Worm (Caenorhabditis elegans) whole organism, L4 larva: ENCODE results near the gene srsx-14.

ENCODE experiments used
- ZK546.5 ChIP-seq, 2 experiments: sonication (generic microtip); optimal IDR thresholded peaks; 2 replicates each; lab custom pipeline; 2017; ENCODE audit warnings: missing biosample characterization in 2 of 2, missing genetic modification characterization in 2 of 2
- snpc-4 ChIP-seq: fragments of 150-350 bp; optimal IDR thresholded peaks from 2 replicates; lab custom pipeline; 2014; ENCODE audit warnings: missing biosample characterization, missing genetic modification characterization

DNA sequence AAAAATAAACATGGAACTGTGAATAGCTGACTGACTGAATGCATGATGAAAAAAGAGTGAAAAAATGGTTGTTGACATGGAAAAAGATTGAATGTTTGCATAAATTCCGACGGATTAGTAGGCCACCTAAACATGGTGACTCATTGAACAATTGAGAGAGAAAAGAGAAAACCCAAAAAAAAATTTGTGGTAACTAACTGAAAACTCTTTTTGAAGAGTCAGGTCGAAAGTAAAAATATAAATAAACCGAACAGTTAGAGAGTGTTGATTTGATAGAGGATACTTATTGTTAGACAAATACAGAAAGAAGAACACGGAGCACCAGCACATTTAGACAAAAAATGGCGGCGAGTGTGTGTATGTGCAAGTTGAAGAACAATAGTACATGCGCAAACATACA, 44.4 kb upstream of the srsx-14 start:
- no peak for TF ChIP-seq snpc-4 (tag; lab: Kevin White, UChicago)
- TF ChIP-seq ZK546.5 (tag; optimal IDR thresholded peaks at IDR 0.05; lab: Kevin White, UChicago) = no peak
